Fruit fly (Drosophila melanogaster) whole organism, embryonic: ENCODE results near the gene Ilk.

Source experiments
- Adf1 ChIP-seq: fragments of 200-800 bp; sonication (Bioruptor generic); IDR thresholded peaks from 2 replicates; pipeline ENCODE4 v1.3.6; 2022; ENCODE audit warnings: missing biosample characterization, missing genetic modification characterization
- Antp ChIP-seq: fragments of 200-800 bp; sonication (Bioruptor generic); optimal IDR thresholded peaks from 3 replicates; lab custom pipeline; 2016; ENCODE audit warnings: missing biosample characterization, missing genetic modification characterization
- Awh ChIP-seq: fragments of 200-800 bp; sonication (Bioruptor generic); IDR thresholded peaks from 2 replicates; pipeline ENCODE4, ENCODE4 v1.3.6; 2022; ENCODE audit warnings: missing biosample characterization, missing genetic modification characterization
- CG10267 ChIP-seq: fragments of 200-800 bp; sonication (Bioruptor generic); optimal IDR thresholded peaks from 2 replicates; lab custom pipeline; 2018; ENCODE audit warnings: missing biosample characterization, mild to moderate bottlenecking, missing genetic modification characterization, moderate library complexity
- CG10321 ChIP-seq: fragments of 200-800 bp; sonication (Bioruptor generic); IDR thresholded peaks from 2 replicates; pipeline ENCODE4 v1.3.6; 2022; ENCODE audit warnings: missing biosample characterization, missing genetic modification characterization
- CG10959 ChIP-seq: fragments of 200-800 bp; sonication (Bioruptor generic); IDR thresholded peaks from 2 replicates; pipeline ENCODE4 v1.3.6; 2022; ENCODE audit warnings: missing biosample characterization, missing genetic modification characterization
- CG10979 ChIP-seq: fragments of 200-800 bp; sonication (Bioruptor generic); optimal IDR thresholded peaks from 2 replicates; lab custom pipeline; 2018; ENCODE audit warnings: missing biosample characterization, mild to moderate bottlenecking, missing genetic modification characterization, moderate library complexity
- CG11504 ChIP-seq: fragments of 200-800 bp; sonication (Bioruptor generic); optimal IDR thresholded peaks from 3 replicates; lab custom pipeline; 2019; ENCODE audit warnings: missing biosample characterization, mild to moderate bottlenecking, missing genetic modification characterization, moderate library complexity
- CG11695 ChIP-seq: fragments of 200-800 bp; sonication (Bioruptor generic); IDR thresholded peaks from 3 replicates; pipeline ENCODE4 v1.3.6; 2022; ENCODE audit warnings: missing biosample characterization, missing genetic modification characterization
- CG12104 ChIP-seq: fragments of 200-800 bp; sonication (Bioruptor generic); optimal IDR thresholded peaks from 3 replicates; lab custom pipeline; 2016; ENCODE audit warnings: missing biosample characterization, missing genetic modification characterization
- CG14014 ChIP-seq: fragments of 200-800 bp; sonication (Bioruptor generic); IDR thresholded peaks from 2 replicates; pipeline ENCODE4 v1.3.6; 2022; ENCODE audit warnings: missing biosample characterization, missing genetic modification characterization
- CG15011 ChIP-seq: fragments of 200-800 bp; sonication (Bioruptor generic); optimal IDR thresholded peaks from 3 replicates; lab custom pipeline; 2018; ENCODE audit warnings: missing biosample characterization, mild to moderate bottlenecking, missing genetic modification characterization
- CG15479 ChIP-seq: fragments of 200-800 bp; sonication (Bioruptor generic); optimal IDR thresholded peaks from 3 replicates; lab custom pipeline; 2019; ENCODE audit warnings: missing biosample characterization, mild to moderate bottlenecking, missing genetic modification characterization, moderate library complexity
- CG1647 ChIP-seq: fragments of 200-800 bp; sonication (Bioruptor generic); optimal IDR thresholded peaks from 3 replicates; lab custom pipeline; 2016; ENCODE audit warnings: missing biosample characterization, missing genetic modification characterization
- CG16779 ChIP-seq: fragments of 200-800 bp; sonication (Bioruptor generic); IDR thresholded peaks from 2 replicates; pipeline ENCODE4 v1.3.6; 2022; ENCODE audit warnings: missing biosample characterization, missing genetic modification characterization
- CG18619 ChIP-seq: fragments of 200-800 bp; sonication (Bioruptor generic); optimal IDR thresholded peaks from 3 replicates; lab custom pipeline; 2017; ENCODE audit warnings: missing biosample characterization, mild to moderate bottlenecking, missing genetic modification characterization
- CG2678 ChIP-seq: fragments of 200-800 bp; sonication (Bioruptor generic); optimal IDR thresholded peaks from 3 replicates; lab custom pipeline; 2019; ENCODE audit warnings: missing biosample characterization, mild to moderate bottlenecking, missing genetic modification characterization, moderate library complexity
- CG6689 ChIP-seq: fragments of 200-800 bp; sonication (Bioruptor generic); IDR thresholded peaks from 2 replicates; pipeline ENCODE4 v1.3.6; 2022; ENCODE audit warnings: missing biosample characterization, missing genetic modification characterization
- CG7556 ChIP-seq: fragments of 200-800 bp; sonication (Bioruptor generic); optimal IDR thresholded peaks from 2 replicates; lab custom pipeline; 2017; ENCODE audit warnings: missing biosample characterization, mild to moderate bottlenecking, missing genetic modification characterization
- Dbx ChIP-seq: fragments of 200-800 bp; sonication (Bioruptor generic); IDR thresholded peaks from 3 replicates; pipeline ENCODE4 v1.3.6; 2022; ENCODE audit warnings: missing biosample characterization, missing genetic modification characterization
- Deaf1 ChIP-seq: fragments of 200-800 bp; optimal IDR thresholded peaks from 3 replicates; lab custom pipeline; 2019; ENCODE audit warnings: missing biosample characterization, mild to moderate bottlenecking, missing genetic modification characterization, moderate library complexity
- Drgx ChIP-seq: fragments of 200-800 bp; sonication (Bioruptor generic); IDR thresholded peaks from 2 replicates; pipeline ENCODE4 v1.3.6; 2022; ENCODE audit warnings: missing biosample characterization, missing genetic modification characterization
- Fer1 ChIP-seq: fragments of 200-800 bp; sonication (Bioruptor generic); optimal IDR thresholded peaks from 2 replicates; lab custom pipeline; 2017; ENCODE audit warnings: missing biosample characterization, mild to moderate bottlenecking, missing genetic modification characterization
- H2.0 ChIP-seq: fragments of 200-800 bp; sonication (Bioruptor generic); IDR thresholded peaks from 2 replicates; pipeline ENCODE4 v1.3.6; 2022; ENCODE audit warnings: missing biosample characterization, missing genetic modification characterization
- HLH4C ChIP-seq: fragments of 200-800 bp; sonication (Bioruptor generic); IDR thresholded peaks from 3 replicates; pipeline ENCODE4 v1.3.6; 2022; ENCODE audit warnings: missing biosample characterization, missing genetic modification characterization; ENCODE audit not compliant: partially characterized antibody
- Hey ChIP-seq: fragments of 200-800 bp; sonication (Bioruptor generic); optimal IDR thresholded peaks from 3 replicates; lab custom pipeline; 2018; ENCODE audit warnings: missing biosample characterization, mild to moderate bottlenecking, missing genetic modification characterization
- Hr51 ChIP-seq, 2 experiments: fragments of 200-800 bp; sonication (Bioruptor generic); optimal IDR thresholded peaks; 2 replicates in 1 of 2; 3 replicates in 1 of 2; lab custom pipeline; 2016 to 2018; ENCODE audit warnings: missing biosample characterization in 2 of 2, missing genetic modification characterization in 2 of 2, mild to moderate bottlenecking in 1 of 2, moderate library complexity in 1 of 2
- MBD-R2 ChIP-seq: fragments of 200-800 bp; sonication (Bioruptor generic); IDR thresholded peaks from 2 replicates; pipeline ENCODE4 v1.3.6; 2022; ENCODE audit warnings: missing biosample characterization, missing genetic modification characterization
- Med ChIP-seq: fragments of 200-800 bp; sonication (Bioruptor generic); peaks from one replicate; lab custom pipeline; 2016; ENCODE audit warnings: missing biosample characterization, missing genetic modification characterization, mild to moderate bottlenecking, inconsistent platforms, moderate library complexity
- NFAT ChIP-seq: fragments of 200-800 bp; sonication (Bioruptor generic); IDR thresholded peaks from 2 replicates; pipeline ENCODE4 v1.3.6; 2022; ENCODE audit warnings: missing biosample characterization, missing genetic modification characterization
- Oli ChIP-seq: fragments of 200-800 bp; sonication (Bioruptor generic); optimal IDR thresholded peaks from 2 replicates; lab custom pipeline; 2018; ENCODE audit warnings: missing biosample characterization, mild to moderate bottlenecking, missing genetic modification characterization, moderate library complexity
- Ptx1 ChIP-seq: fragments of 200-800 bp; sonication (Bioruptor generic); IDR thresholded peaks from 2 replicates; pipeline ENCODE4 v1.3.6; 2022; ENCODE audit warnings: missing biosample characterization, missing genetic modification characterization
- az2 ChIP-seq: fragments of 200-800 bp; sonication (Bioruptor generic); optimal IDR thresholded peaks from 3 replicates; lab custom pipeline; 2016; ENCODE audit warnings: missing biosample characterization, missing genetic modification characterization
- chm ChIP-seq: fragments of 200-800 bp; sonication (Bioruptor generic); IDR thresholded peaks from 2 replicates; pipeline ENCODE4 v1.3.6; 2022; ENCODE audit warnings: missing biosample characterization, missing genetic modification characterization
- ci ChIP-seq: fragments of 200-800 bp; sonication (Bioruptor generic); IDR thresholded peaks from 3 replicates; pipeline ENCODE4 v1.3.6; 2022; ENCODE audit warnings: missing biosample characterization, missing genetic modification characterization
- da ChIP-seq: fragments of 200-800 bp; sonication (Bioruptor generic); optimal IDR thresholded peaks from 2 replicates; lab custom pipeline; 2016; ENCODE audit warnings: missing biosample characterization, missing genetic modification characterization
- disco-r ChIP-seq: fragments of 200-800 bp; sonication (Bioruptor generic); optimal IDR thresholded peaks from 2 replicates; lab custom pipeline; 2016; ENCODE audit warnings: missing biosample characterization, missing genetic modification characterization
- dmrt99B ChIP-seq: fragments of 200-800 bp; sonication (Bioruptor generic); optimal IDR thresholded peaks from 2 replicates; lab custom pipeline; 2018; ENCODE audit warnings: missing biosample characterization, mild to moderate bottlenecking, missing genetic modification characterization, moderate library complexity
- en ChIP-seq: fragments of 200-800 bp; sonication (Bioruptor generic); optimal IDR thresholded peaks from 2 replicates; lab custom pipeline; 2016; ENCODE audit warnings: missing biosample characterization, missing genetic modification characterization
- ewg ChIP-seq: fragments of 200-800 bp; sonication (Bioruptor generic); optimal IDR thresholded peaks from 3 replicates; lab custom pipeline; 2017; ENCODE audit warnings: mild to moderate bottlenecking, missing biosample characterization, missing genetic modification reagents, missing genetic modification characterization
- grau ChIP-seq: fragments of 200-800 bp; optimal IDR thresholded peaks from 3 replicates; lab custom pipeline; 2019; ENCODE audit warnings: missing biosample characterization, mild to moderate bottlenecking, missing genetic modification characterization, moderate library complexity
- ind ChIP-seq: fragments of 200-800 bp; sonication (Bioruptor generic); optimal IDR thresholded peaks from 3 replicates; lab custom pipeline; 2016; ENCODE audit warnings: missing biosample characterization, missing genetic modification characterization
- lilli ChIP-seq: fragments of 200-800 bp; sonication (Bioruptor generic); optimal IDR thresholded peaks from 3 replicates; lab custom pipeline; 2016; ENCODE audit warnings: missing biosample characterization, missing genetic modification characterization
- peb ChIP-seq: fragments of 200-800 bp; sonication (Bioruptor generic); IDR thresholded peaks from 2 replicates; pipeline ENCODE4 v1.3.6; 2022; ENCODE audit warnings: missing biosample characterization, missing genetic modification characterization
- ranshi ChIP-seq: fragments of 200-800 bp; sonication (Bioruptor generic); IDR thresholded peaks from 2 replicates; pipeline ENCODE4 v1.3.6; 2022; ENCODE audit warnings: missing biosample characterization, missing genetic modification characterization
- run ChIP-seq: fragments of 200-800 bp; sonication (Bioruptor generic); optimal IDR thresholded peaks from 3 replicates; lab custom pipeline; 2018; ENCODE audit warnings: missing biosample characterization, mild to moderate bottlenecking, missing genetic modification characterization
- sens ChIP-seq: fragments of 200-800 bp; sonication (Bioruptor generic); peaks from one replicate; lab custom pipeline; 2016; ENCODE audit warnings: missing biosample characterization, missing genetic modification characterization
- sisA ChIP-seq: fragments of 200-800 bp; sonication (Bioruptor generic); IDR thresholded peaks from 2 replicates; pipeline ENCODE4 v1.3.6; 2022; ENCODE audit warnings: missing biosample characterization, missing genetic modification characterization
- sob ChIP-seq: fragments of 200-800 bp; sonication (Bioruptor generic); IDR thresholded peaks from 2 replicates; pipeline ENCODE4 v1.3.6; 2022; ENCODE audit warnings: missing biosample characterization, missing genetic modification characterization
- ssp ChIP-seq: fragments of 200-800 bp; sonication (Bioruptor generic); IDR thresholded peaks from 2 replicates; pipeline ENCODE4 v1.3.6; 2022; ENCODE audit warnings: missing biosample characterization, missing genetic modification characterization
- usp ChIP-seq: fragments of >200 bp; optimal IDR thresholded peaks from 2 replicates; lab custom pipeline; 2017; ENCODE audit warnings: missing biosample characterization, missing genetic modification characterization
- wor ChIP-seq: fragments of 200-800 bp; sonication (Bioruptor generic); IDR thresholded peaks from 2 replicates; pipeline ENCODE4 v1.3.6; 2022; ENCODE audit warnings: missing biosample characterization, missing genetic modification characterization

The Ilk gene

dm6 chr3L:21251381-21251780 is 34.7 kb downstream of the Ilk start (continued):
- TF ChIP-seq CG7556 (GFP tag; lab: Kevin White, UChicago) (no peak), CG15011 (GFP tag; lab: Kevin White, UChicago) (no peak), CG15479 (GFP tag; lab: Kevin White, UChicago) (no peak), ssp (GFP tag; lab: Robert Waterston, UW) (0 out of 2 replicates have a peak, but pooled peaks have one; percentile 17), NFAT (GFP tag; lab: Robert Waterston, UW) (no peak), Med (peak; percentile 84), ind (GFP tag; lab: Kevin White, UChicago) (peak; percentile 14), Adf1 (peak; percentile 7; the same call in 1 of the 2 replicates), HLH4C (GFP tag; lab: Robert Waterston, UW) (no peak), Hey (tag; lab: Kevin White, UChicago) (no peak), az2 (GFP tag; lab: Kevin White, UChicago) (peak; percentile 42), CG18619 (no peak), CG11695 (GFP tag; lab: Robert Waterston, UW) (0 out of 3 replicates have a peak, but pooled peaks have one; percentile 45), grau (tag; lab: Kevin White, UChicago) (peak; percentile 6), CG11504 (tag; lab: Kevin White, UChicago) (peak; percentile 18), CG16779 (GFP tag; lab: Robert Waterston, UW) (no peak), usp (no peak), CG1647 (no peak), MBD-R2 (GFP tag; lab: Robert Waterston, UW) (0 out of 2 replicates have a peak, but pooled peaks have one; percentile 9), Deaf1 (tag; lab: Kevin White, UChicago) (no peak), Drgx (GFP tag; lab: Robert Waterston, UW) (peak; percentile 41), Awh (GFP tag; lab: Robert Waterston, UW) (0 out of 2 replicates have a peak, but pooled peaks have one; percentile 9), CG2678 (peak; percentile 37), CG12104 (no peak), CG10959 (GFP tag; lab: Robert Waterston, UW) (no peak), sisA (GFP tag; lab: Robert Waterston, UW) (peak; percentile 28; the same call in 1 of the 2 replicates), CG14014 (GFP tag; lab: Robert Waterston, UW) (0 out of 2 replicates have a peak, but pooled peaks have one; percentile 20), wor (GFP tag; lab: Robert Waterston, UW) (no peak), sens (GFP tag; lab: Kevin White, UChicago) (peak; percentile 73), Antp (GFP tag; lab: Kevin White, UChicago) (peak; percentile 14), Oli (peak; percentile 15), sob (GFP tag; lab: Robert Waterston, UW) (0 out of 2 replicates have a peak, but pooled peaks have one; percentile 32), chm (GFP tag; lab: Robert Waterston, UW) (no peak), Ptx1 (GFP tag; lab: Robert Waterston, UW) (peak; percentile 50), Dbx (GFP tag; lab: Robert Waterston, UW) (no peak), CG10267 (tag; lab: Kevin White, UChicago) (no peak), H2.0 (GFP tag; lab: Robert Waterston, UW) (peak; percentile 38; the same call in 1 of the 2 replicates), CG10979 (tag; lab: Kevin White, UChicago) (peak; percentile 14), run (tag; lab: Kevin White, UChicago) (no peak), en (GFP tag; lab: Kevin White, UChicago) (no peak), ci (0 out of 3 replicates have a peak, but pooled peaks have one; percentile 41), ewg (GFP tag; lab: Kevin White, UChicago) (no peak), CG6689 (GFP tag; lab: Robert Waterston, UW) (peak; percentile 48), disco-r (GFP tag; lab: Kevin White, UChicago) (no peak), peb (peak; percentile 18; the same call in 1 of the 2 replicates), ranshi (GFP tag; lab: Robert Waterston, UW) (0 out of 2 replicates have a peak, but pooled peaks have one; percentile 21), lilli (GFP tag; lab: Kevin White, UChicago) (peak; percentile 6), Fer1 (GFP tag; lab: Kevin White, UChicago) (peak; percentile 8), CG10321 (GFP tag; lab: Robert Waterston, UW) (no peak), dmrt99B (peak; percentile 20), Hr51 (GFP tag; optimal IDR thresholded peaks at IDR 0.05; lab: Kevin White, UChicago) (peak in 1 of 2 experiments; percentile 3), da (GFP tag; lab: Kevin White, UChicago) (no peak)
